Worm (Caenorhabditis elegans): ENCODE data around the gene Y39A1A.24.

ce11 chrIII:10629795-10630194 lies 17.4 kb downstream of the Y39A1A.24 start:
- TF ChIP-seq unc-39 (tag; optimal IDR thresholded peaks at IDR 0.05) (no peak), snpc-4 (tag; optimal IDR thresholded peaks at IDR 0.05) (no peak), ztf-11 (tag; optimal IDR thresholded peaks at IDR 0.05) (no peak)
